Worm (Caenorhabditis elegans) whole organism, L2 larva: ENCODE data around the gene F16B3.3.

Source experiments
- F13H6.1 ChIP-seq: sonication (generic microtip); optimal IDR thresholded peaks from 2 replicates; lab custom pipeline; 2016; ENCODE audit warnings: missing genetic modification characterization, missing compliant biosample characterization
- aly-2 ChIP-seq: fragments of 150-350 bp; optimal IDR thresholded peaks from 2 replicates; lab custom pipeline; 2014; ENCODE audit warnings: missing biosample characterization, missing genetic modification characterization
- blmp-1 ChIP-seq: sonication (generic microtip); optimal IDR thresholded peaks from 2 replicates; lab custom pipeline; 2017; ENCODE audit warnings: missing genetic modification characterization, mild to moderate bottlenecking, missing compliant biosample characterization, antibody characterized with exemption, moderate library complexity; ENCODE audit not compliant: insufficient read depth
- ceh-16 ChIP-seq: fragments of 150-350 bp; optimal IDR thresholded peaks from 2 replicates; lab custom pipeline; 2014; ENCODE audit warnings: missing biosample characterization, missing genetic modification characterization
- gmeb-1 ChIP-seq: fragments of 150-350 bp; optimal IDR thresholded peaks from 2 replicates; lab custom pipeline; 2014; ENCODE audit warnings: missing biosample characterization, missing genetic modification characterization
- ztf-11 ChIP-seq: sonication (generic microtip); optimal IDR thresholded peaks from 2 replicates; lab custom pipeline; 2017; ENCODE audit warnings: missing biosample characterization, missing genetic modification characterization

DNA sequence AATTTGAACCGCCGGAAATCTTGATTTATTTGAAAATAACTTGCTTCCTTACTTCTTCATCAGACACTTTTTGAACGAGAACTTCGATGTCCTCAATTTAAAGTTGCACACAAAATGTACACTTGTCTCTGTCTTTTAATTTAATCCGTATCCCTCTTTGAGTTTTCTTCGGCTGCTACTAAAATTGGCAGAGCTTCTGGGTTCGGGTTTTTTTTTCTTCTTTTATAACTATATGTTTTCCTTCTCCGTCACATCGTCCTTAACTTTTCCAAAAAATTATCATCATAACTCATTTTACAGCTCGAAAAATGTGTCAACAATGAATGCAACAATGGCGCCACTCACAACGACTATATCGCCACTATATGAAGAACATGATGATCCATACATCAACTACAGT, 34.1 kb upstream of the F16B3.3 start, which contains the start of gene glb-33:
- no peak for TF ChIP-seq ztf-11
- no peak for TF ChIP-seq ceh-16 (tag; lab: Kevin White, UChicago)
- no peak for TF ChIP-seq F13H6.1 (tag; lab: Kevin White, UChicago)
- TF ChIP-seq gmeb-1 (tag; lab: Kevin White, UChicago) = no peak
- TF ChIP-seq blmp-1 = no peak
- no peak for TF ChIP-seq aly-2 (tag; lab: Kevin White, UChicago)
